Fruit fly (Drosophila melanogaster) whole organism, wandering third instar larva: ENCODE data around the gene CG13031.

Experiments
- CG32264 ChIP-seq: fragments of 200-800 bp; sonication (Bioruptor generic); optimal IDR thresholded peaks from 2 replicates; lab custom pipeline; 2016; ENCODE audit warnings: missing biosample characterization, missing genetic modification characterization
- GATAd ChIP-seq: sonication (Bioruptor generic); optimal IDR thresholded peaks from 2 replicates; lab custom pipeline; 2016; ENCODE audit warnings: missing biosample characterization, missing genetic modification characterization
- Hnf4 ChIP-seq: fragments of 200-800 bp; sonication (Bioruptor generic); optimal IDR thresholded peaks from 2 replicates; lab custom pipeline; 2016; ENCODE audit warnings: missing biosample characterization, mild to moderate bottlenecking, missing genetic modification characterization
- N ChIP-seq: fragments of >200 bp; optimal IDR thresholded peaks from 2 replicates; lab custom pipeline; 2018; ENCODE audit warnings: missing biosample characterization, missing external identifiers, missing genetic modification characterization
- brk ChIP-seq: fragments of 200-800 bp; sonication (Bioruptor generic); optimal IDR thresholded peaks from 2 replicates; lab custom pipeline; 2016; ENCODE audit warnings: missing biosample characterization, mild to moderate bottlenecking, missing genetic modification characterization
- h ChIP-seq: fragments of 200-800 bp; sonication (Bioruptor generic); optimal IDR thresholded peaks from 3 replicates; lab custom pipeline; 2016; ENCODE audit warnings: missing biosample characterization, mild to moderate bottlenecking, missing genetic modification characterization
- pan ChIP-seq: fragments of >200 bp; optimal IDR thresholded peaks from 2 replicates; lab custom pipeline; 2017
- psq ChIP-seq: fragments of 200-800 bp; sonication (Bioruptor generic); optimal IDR thresholded peaks from 3 replicates; lab custom pipeline; 2017; ENCODE audit warnings: missing biosample characterization, mild to moderate bottlenecking, missing genetic modification characterization, moderate library complexity
- rgr ChIP-seq: fragments of 200-800 bp; sonication (Bioruptor generic); optimal IDR thresholded peaks from 3 replicates; lab custom pipeline; 2016; ENCODE audit warnings: missing biosample characterization, mild to moderate bottlenecking, missing genetic modification characterization
- usp ChIP-seq: fragments of >200 bp; optimal IDR thresholded peaks from 2 replicates; lab custom pipeline; 2017; ENCODE audit warnings: missing biosample characterization, missing genetic modification characterization
- woc ChIP-seq: sonication (Bioruptor generic); optimal IDR thresholded peaks from 2 replicates; lab custom pipeline; 2016; ENCODE audit warnings: missing biosample characterization, mild to moderate bottlenecking, missing genetic modification characterization

dm6 chr3L:16695076-16695847, 29.4 kb upstream of the CG13031 start:
- no peak for TF ChIP-seq GATAd (GFP tag; lab: Kevin White, UChicago)
- TF ChIP-seq N (GFP tag; lab: Kevin White, UChicago): no peak
- no peak for TF ChIP-seq Hnf4 (GFP tag; lab: Kevin White, UChicago)
- TF ChIP-seq brk (GFP tag; lab: Kevin White, UChicago): no peak
- no peak for TF ChIP-seq woc
- no peak for TF ChIP-seq CG32264 (GFP tag; lab: Kevin White, UChicago)
- TF ChIP-seq h (GFP tag; lab: Kevin White, UChicago): no peak
- no peak for TF ChIP-seq psq
- no peak for TF ChIP-seq usp (GFP tag; lab: Kevin White, UChicago)
- no peak for TF ChIP-seq rgr (GFP tag; lab: Kevin White, UChicago)
- TF ChIP-seq pan: no peak
